Fruit fly (Drosophila melanogaster): ENCODE results near the gene CG31955.

Gene CG31955

dm6 chr2L:3719414-3719959, 6.6 kb upstream of the CG31955 start (continued):
- TF ChIP-seq wdn (GFP tag; IDR thresholded peaks at IDR 0.05): no peak
- TF ChIP-seq da (GFP tag; optimal IDR thresholded peaks at IDR 0.05): no peak
- no peak for TF ChIP-seq zen (tag; optimal IDR thresholded peaks at IDR 0.05)
- TF ChIP-seq CG10431 (GFP tag; optimal IDR thresholded peaks at IDR 0.05): no peak
- TF ChIP-seq CG9876 (GFP tag; optimal IDR thresholded peaks at IDR 0.05): no peak
- TF ChIP-seq CG18764 (GFP tag; optimal IDR thresholded peaks at IDR 0.05): no peak
- no peak for TF ChIP-seq CG13123 (GFP tag; optimal IDR thresholded peaks at IDR 0.05)
- no peak for TF ChIP-seq chinmo (GFP tag; IDR thresholded peaks at IDR 0.05; ENCODE audit: partially characterized antibody)
- TF ChIP-seq bbx (GFP tag; IDR thresholded peaks at IDR 0.05; ENCODE audit: partially characterized antibody): no peak
- TF ChIP-seq CTCF (GFP tag; optimal IDR thresholded peaks at IDR 0.05): peak; percentile 35
- no peak for TF ChIP-seq CG2678 (tag; optimal IDR thresholded peaks at IDR 0.05)
- no peak for TF ChIP-seq amos (GFP tag; IDR thresholded peaks at IDR 0.05; ENCODE audit: partially characterized antibody)
- TF ChIP-seq CG3407 (GFP tag; optimal IDR thresholded peaks at IDR 0.05): no peak
- TF ChIP-seq gsb-n (tag; optimal IDR thresholded peaks at IDR 0.05): no peak
- TF ChIP-seq org-1 (GFP tag; optimal IDR thresholded peaks at IDR 0.05): peak; percentile 0
- no peak for TF ChIP-seq CG6254 (GFP tag; optimal IDR thresholded peaks at IDR 0.05)
- no peak for TF ChIP-seq Atf-2 (GFP tag; optimal IDR thresholded peaks at IDR 0.05)
- TF ChIP-seq dm (GFP tag; optimal IDR thresholded peaks at IDR 0.05): no peak
- no peak for TF ChIP-seq CG8924 (tag; optimal IDR thresholded peaks at IDR 0.05)
- no peak for TF ChIP-seq CG7372 (GFP tag; IDR thresholded peaks at IDR 0.05)
- TF ChIP-seq CG2199 (GFP tag; IDR thresholded peaks at IDR 0.05): no peak
- no peak for TF ChIP-seq Awh (GFP tag; IDR thresholded peaks at IDR 0.05)
- TF ChIP-seq Dbx (GFP tag; IDR thresholded peaks at IDR 0.05): no peak
- TF ChIP-seq gt (GFP tag; IDR thresholded peaks at IDR 0.05): no peak
- TF ChIP-seq crc (GFP tag; optimal IDR thresholded peaks at IDR 0.05): no peak
- TF ChIP-seq CG14441 (GFP tag; IDR thresholded peaks at IDR 0.05): no peak
- TF ChIP-seq CG14667 (GFP tag; IDR thresholded peaks at IDR 0.05): no peak
- no peak for TF ChIP-seq Antp (GFP tag; optimal IDR thresholded peaks at IDR 0.05)
- no peak for TF ChIP-seq Kr (GFP tag; optimal IDR thresholded peaks at IDR 0.05)
- TF ChIP-seq Fer2 (tag; optimal IDR thresholded peaks at IDR 0.05): no peak
- TF ChIP-seq CG10959 (GFP tag; IDR thresholded peaks at IDR 0.05): no peak
- no peak for TF ChIP-seq CG1832 (GFP tag; optimal IDR thresholded peaks at IDR 0.05)
- no peak for TF ChIP-seq yki (optimal IDR thresholded peaks at IDR 0.05)
- no peak for TF ChIP-seq GATAe (GFP tag; conservative IDR thresholded peaks at IDR 0.05)
- TF ChIP-seq Hey (tag; optimal IDR thresholded peaks at IDR 0.05): no peak
- no peak for TF ChIP-seq trh (GFP tag; optimal IDR thresholded peaks at IDR 0.05)
- TF ChIP-seq Max (GFP tag; optimal IDR thresholded peaks at IDR 0.05): no peak
- TF ChIP-seq chn (GFP tag; optimal IDR thresholded peaks at IDR 0.05): no peak
- peak; percentile 6 for TF ChIP-seq mam (GFP tag; optimal IDR thresholded peaks at IDR 0.05)
- no peak for TF ChIP-seq CG5953 (GFP tag; IDR thresholded peaks at IDR 0.05)
- TF ChIP-seq CG31365 (tag; optimal IDR thresholded peaks at IDR 0.05): no peak
- TF ChIP-seq fd64A (GFP tag; optimal IDR thresholded peaks at IDR 0.05): no peak
- no peak for TF ChIP-seq Atf3 (GFP tag; optimal IDR thresholded peaks at IDR 0.05)
- no peak for TF ChIP-seq Hr39 (optimal IDR thresholded peaks at IDR 0.05)
- no peak for TF ChIP-seq crol (GFP tag; IDR thresholded peaks at IDR 0.05)
- TF ChIP-seq knrl (GFP tag; IDR thresholded peaks at IDR 0.05; ENCODE audit: partially characterized antibody): no peak
- TF ChIP-seq tin (GFP tag; optimal IDR thresholded peaks at IDR 0.05): no peak
- no peak for TF ChIP-seq CG15073 (GFP tag; optimal IDR thresholded peaks at IDR 0.05)
- TF ChIP-seq CG18619 (GFP tag; optimal IDR thresholded peaks at IDR 0.05): peak; percentile 8
- no peak for TF ChIP-seq CG9727 (GFP tag; optimal IDR thresholded peaks at IDR 0.05)
- TF ChIP-seq CG4360 (GFP tag; IDR thresholded peaks at IDR 0.05): no peak
- TF ChIP-seq pum (GFP tag; optimal IDR thresholded peaks at IDR 0.05): no peak
- TF ChIP-seq maf-S (GFP tag; optimal IDR thresholded peaks at IDR 0.05): no peak
- peak; percentile 1 for TF ChIP-seq bcd (GFP tag; optimal IDR thresholded peaks at IDR 0.05)

Measured in whole organism, embryonic.